Worm (Caenorhabditis elegans): Measurements from ENCODE around the gene K05G3.1.
"Not testable (repeated sequence)": the region's sequence is repeated elsewhere in the genome, so short reads cannot be mapped to it uniquely, and the experiment has no call there.

Gene K05G3.1

DNA sequence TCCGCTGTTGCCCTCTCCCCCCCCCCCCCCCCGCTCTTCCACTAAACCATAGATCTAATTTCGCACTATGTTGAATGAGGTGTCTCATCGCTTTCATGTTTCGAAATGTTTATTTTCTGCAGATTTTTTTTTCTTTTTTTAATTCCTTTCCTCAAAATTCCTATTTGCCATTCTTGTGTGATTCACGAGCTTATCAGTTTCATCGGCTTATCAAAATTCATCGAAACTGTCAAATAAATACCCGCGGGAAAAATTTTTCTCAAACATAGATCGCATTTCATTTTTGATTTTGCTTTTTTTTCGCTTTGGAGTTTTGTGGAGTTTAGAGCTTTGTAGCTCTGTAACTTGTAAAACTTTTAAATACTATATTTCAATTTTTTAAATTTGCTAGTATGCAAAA is 17.1 kb upstream of the K05G3.1 start:
- TF ChIP-seq klf-2 (GFP tag; conservative IDR thresholded peaks at IDR 0.05) (no peak), med-1 (GFP tag; optimal IDR thresholded peaks at IDR 0.05; ENCODE audit: insufficient read depth) (no peak), ztf-29 (GFP tag; IDR thresholded peaks at IDR 0.05) (no peak), ref-1 (GFP tag; conservative IDR thresholded peaks at IDR 0.05) (no peak), T22C8.4 (GFP tag; IDR thresholded peaks at IDR 0.05) (no peak), flt-1 (GFP tag; IDR thresholded peaks at IDR 0.05) (no peak), ztf-23 (GFP tag; IDR thresholded peaks at IDR 0.05) (no peak), tab-1 (GFP tag; IDR thresholded peaks at IDR 0.05) (no peak), cog-1 (tag; optimal IDR thresholded peaks at IDR 0.05) (no peak)

DNA sequence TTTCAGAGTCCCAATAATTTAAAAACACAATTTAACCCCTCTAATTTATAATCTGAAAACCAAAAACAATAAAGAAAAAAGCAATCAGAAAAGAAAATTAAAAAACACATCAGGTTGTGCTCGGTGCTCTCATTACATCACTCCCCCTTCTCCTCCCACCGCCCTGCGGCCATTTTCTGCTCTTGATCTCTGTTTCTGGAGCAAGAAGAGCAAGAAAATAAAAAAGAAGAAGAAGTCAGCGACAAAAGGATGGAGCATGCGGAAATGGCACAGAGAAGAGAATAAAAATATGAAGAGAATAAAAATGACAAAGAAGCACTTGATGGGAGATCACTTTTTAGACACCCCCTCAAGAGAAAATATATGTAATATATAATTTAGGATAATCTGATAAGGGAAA is 16.5 kb upstream of the K05G3.1 start:
- no peak for TF ChIP-seq ztf-29 (GFP tag; IDR thresholded peaks at IDR 0.05)
- TF ChIP-seq med-1 (GFP tag; optimal IDR thresholded peaks at IDR 0.05; ENCODE audit: insufficient read depth), result no peak
- no peak for TF ChIP-seq ref-1 (GFP tag; conservative IDR thresholded peaks at IDR 0.05)
- no peak for TF ChIP-seq cog-1 (tag; optimal IDR thresholded peaks at IDR 0.05)
- no peak for TF ChIP-seq ztf-23 (GFP tag; IDR thresholded peaks at IDR 0.05)
- TF ChIP-seq flt-1 (GFP tag; IDR thresholded peaks at IDR 0.05), result no peak
- TF ChIP-seq tab-1 (GFP tag; IDR thresholded peaks at IDR 0.05), result no peak

DNA sequence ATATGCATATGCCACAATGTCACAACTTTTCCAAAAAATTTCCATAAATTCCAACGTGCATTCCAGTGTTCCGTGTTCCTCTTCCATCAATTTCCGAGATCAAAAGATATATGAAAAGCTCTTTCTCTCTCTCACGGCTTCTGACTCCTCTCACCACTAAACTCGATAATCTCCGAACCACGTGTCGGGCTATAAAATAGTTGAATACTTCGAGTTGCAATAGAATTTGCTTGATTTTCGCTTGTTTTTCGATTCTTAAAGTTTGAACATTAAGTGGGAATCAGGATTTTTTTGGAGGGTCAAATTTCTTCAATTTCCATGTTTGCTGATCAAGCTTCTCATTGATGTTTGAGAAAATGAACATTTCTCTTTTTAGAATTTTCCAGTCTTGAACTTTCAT is 15.8 kb upstream of the K05G3.1 start:
- TF ChIP-seq klf-2 (GFP tag; conservative IDR thresholded peaks at IDR 0.05), result no peak
- TF ChIP-seq tab-1 (GFP tag; IDR thresholded peaks at IDR 0.05), result no peak
- TF ChIP-seq med-1 (GFP tag; optimal IDR thresholded peaks at IDR 0.05; ENCODE audit: insufficient read depth), result no peak
- no peak for TF ChIP-seq cog-1 (tag; optimal IDR thresholded peaks at IDR 0.05)
- TF ChIP-seq flt-1 (GFP tag; IDR thresholded peaks at IDR 0.05), result no peak
- TF ChIP-seq ztf-29 (GFP tag; IDR thresholded peaks at IDR 0.05), result no peak

DNA sequence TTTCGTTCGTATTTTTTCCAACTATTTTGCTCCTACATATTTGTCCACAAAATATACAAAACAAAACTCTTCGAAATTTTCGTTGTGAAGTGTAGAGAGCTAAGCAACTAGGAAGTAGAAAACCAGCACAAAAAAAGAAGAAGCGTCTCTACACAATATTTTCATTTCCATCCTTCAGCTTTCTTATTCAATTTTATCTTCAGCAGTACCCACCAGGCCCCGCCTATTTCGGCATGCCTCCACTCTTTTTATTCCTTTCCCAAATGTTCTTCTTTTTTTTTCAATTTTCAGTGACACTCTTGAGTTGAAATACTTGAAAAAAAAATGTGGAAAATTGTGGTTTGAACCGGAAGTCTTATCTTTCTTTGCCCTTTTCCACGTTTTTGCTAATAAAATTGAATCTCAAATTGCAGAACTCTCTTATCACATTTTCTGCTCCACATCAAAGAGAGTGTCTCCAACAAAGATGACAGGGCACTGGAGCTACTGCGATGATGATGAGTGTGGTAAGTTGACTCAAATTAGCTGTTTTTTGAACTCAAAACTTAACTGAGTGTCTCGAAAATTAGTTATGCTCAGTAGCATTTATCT is 14.0 kb upstream of the K05G3.1 start, which contains the start of gene cah-3:
cah-3 (plus strand) TSS at position 414 of the 591 bp plus-strand sequence.
- TF ChIP-seq T22C8.4 (GFP tag; IDR thresholded peaks at IDR 0.05), result no peak

DNA sequence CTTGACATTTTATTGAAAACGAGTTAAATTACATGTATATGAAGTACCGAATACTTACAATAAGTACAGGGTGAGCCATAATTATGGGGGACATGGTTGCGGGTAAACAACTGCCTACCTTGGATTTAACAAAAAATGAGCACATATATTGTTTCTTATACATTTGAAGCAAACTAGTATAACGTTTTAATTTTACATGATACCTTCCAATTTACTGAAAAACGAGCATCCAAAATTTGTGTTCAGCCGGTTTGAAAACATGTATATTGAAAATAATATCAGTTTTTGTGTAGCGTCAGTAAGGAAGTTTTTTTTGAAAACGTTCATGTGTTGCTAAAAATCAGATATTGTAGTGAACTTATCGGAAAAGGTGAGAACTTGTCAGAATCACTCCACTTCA is 10.4 kb upstream of the K05G3.1 start:
- TF ChIP-seq cog-1 (tag; optimal IDR thresholded peaks at IDR 0.05) (no peak), tab-1 (GFP tag; IDR thresholded peaks at IDR 0.05) (no peak), klf-2 (GFP tag; conservative IDR thresholded peaks at IDR 0.05) (no peak), med-1 (GFP tag; optimal IDR thresholded peaks at IDR 0.05; ENCODE audit: insufficient read depth) (no peak), ztf-29 (GFP tag; IDR thresholded peaks at IDR 0.05) (no peak), flt-1 (GFP tag; IDR thresholded peaks at IDR 0.05) (no peak), ref-1 (GFP tag; conservative IDR thresholded peaks at IDR 0.05) (no peak), ztf-23 (GFP tag; IDR thresholded peaks at IDR 0.05) (no peak), T22C8.4 (GFP tag; IDR thresholded peaks at IDR 0.05) (no peak)

DNA sequence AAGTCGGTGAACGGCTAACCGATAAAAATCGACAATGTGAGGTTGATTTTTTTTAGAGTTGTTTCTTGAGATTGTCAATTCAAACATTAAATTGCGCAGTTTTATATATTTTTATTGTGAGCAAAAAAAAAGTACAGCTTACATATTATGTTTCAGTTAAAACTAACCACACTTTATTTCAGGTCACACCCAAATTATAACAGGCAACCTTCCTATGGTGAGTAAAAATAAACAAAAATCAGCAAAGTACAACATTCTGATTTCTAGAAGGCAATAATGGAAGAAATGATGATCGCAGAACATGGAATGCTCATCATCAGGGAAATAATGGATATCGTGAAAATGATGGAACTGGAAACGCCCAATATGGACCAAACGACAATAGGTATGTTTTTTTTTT is 6.5 kb upstream of the K05G3.1 start, which contains the start of gene K05G3.2:
K05G3.2 (plus strand) TSS at position 301 of the 400 bp plus-strand sequence.
- no peak for TF ChIP-seq T22C8.4 (GFP tag; IDR thresholded peaks at IDR 0.05)

DNA sequence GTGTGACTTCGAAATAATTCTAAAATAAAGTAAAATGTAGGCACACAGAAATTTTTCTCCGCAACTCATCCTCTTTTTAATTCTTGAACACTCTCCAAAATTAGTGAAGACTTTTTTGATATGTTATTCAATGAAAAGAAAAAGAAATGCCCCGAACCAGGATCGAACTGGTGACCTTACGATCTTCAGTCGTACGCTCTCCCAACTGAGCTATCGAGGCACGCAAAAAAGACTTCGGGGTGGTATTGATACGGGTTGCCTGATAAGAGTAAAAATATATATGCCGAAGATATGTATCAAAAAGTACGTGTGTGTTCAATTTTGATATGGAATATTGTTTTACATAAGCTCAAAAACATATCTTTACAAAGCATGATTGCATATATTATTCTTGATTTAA is 1.9 kb downstream of the K05G3.1 start:
- TF ChIP-seq T22C8.4 (GFP tag; IDR thresholded peaks at IDR 0.05), result no peak
- TF ChIP-seq ztf-23 (GFP tag; IDR thresholded peaks at IDR 0.05), result no peak
- TF ChIP-seq flt-1 (GFP tag; IDR thresholded peaks at IDR 0.05), result no peak
- no peak for TF ChIP-seq med-1 (GFP tag; optimal IDR thresholded peaks at IDR 0.05; ENCODE audit: insufficient read depth)
- no peak for TF ChIP-seq klf-2 (GFP tag; conservative IDR thresholded peaks at IDR 0.05)
- TF ChIP-seq ztf-29 (GFP tag; IDR thresholded peaks at IDR 0.05), result no peak
- no peak for TF ChIP-seq ref-1 (GFP tag; conservative IDR thresholded peaks at IDR 0.05)
- TF ChIP-seq cog-1 (tag; optimal IDR thresholded peaks at IDR 0.05), result no peak
- TF ChIP-seq tab-1 (GFP tag; IDR thresholded peaks at IDR 0.05), result no peak

DNA sequence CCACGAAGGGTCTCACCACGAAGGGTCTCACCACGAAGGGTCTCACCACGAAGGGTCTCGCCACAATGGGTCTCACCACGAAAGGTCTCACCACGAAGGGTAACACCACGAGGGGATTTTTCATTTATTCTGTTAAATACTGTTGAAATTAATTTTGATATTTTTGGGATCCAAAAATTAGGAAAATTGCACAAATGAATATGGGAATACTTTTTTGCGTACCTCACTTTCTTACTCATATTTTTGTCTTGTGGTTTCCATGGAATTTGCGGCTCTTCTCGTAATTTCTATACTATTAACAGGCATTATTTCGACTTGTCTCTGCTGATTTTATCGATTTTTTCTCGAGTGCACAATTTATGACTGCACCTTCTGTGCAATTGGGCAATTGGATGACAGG is 4.2 kb downstream of the K05G3.1 start, which contains the start of gene T25D1.3:
T25D1.3 (plus strand) TSS at position 301 of the 400 bp plus-strand sequence.
- TF ChIP-seq ztf-23 (GFP tag; IDR thresholded peaks at IDR 0.05) (no peak), ref-1 (GFP tag; conservative IDR thresholded peaks at IDR 0.05) (no peak), tab-1 (GFP tag; IDR thresholded peaks at IDR 0.05) (no peak), T22C8.4 (GFP tag; IDR thresholded peaks at IDR 0.05) (no peak), ztf-29 (GFP tag; IDR thresholded peaks at IDR 0.05) (no peak), klf-2 (GFP tag; conservative IDR thresholded peaks at IDR 0.05) (no peak), flt-1 (GFP tag; IDR thresholded peaks at IDR 0.05) (no peak), cog-1 (tag; optimal IDR thresholded peaks at IDR 0.05) (no peak), med-1 (GFP tag; optimal IDR thresholded peaks at IDR 0.05; ENCODE audit: insufficient read depth) (no peak)

DNA sequence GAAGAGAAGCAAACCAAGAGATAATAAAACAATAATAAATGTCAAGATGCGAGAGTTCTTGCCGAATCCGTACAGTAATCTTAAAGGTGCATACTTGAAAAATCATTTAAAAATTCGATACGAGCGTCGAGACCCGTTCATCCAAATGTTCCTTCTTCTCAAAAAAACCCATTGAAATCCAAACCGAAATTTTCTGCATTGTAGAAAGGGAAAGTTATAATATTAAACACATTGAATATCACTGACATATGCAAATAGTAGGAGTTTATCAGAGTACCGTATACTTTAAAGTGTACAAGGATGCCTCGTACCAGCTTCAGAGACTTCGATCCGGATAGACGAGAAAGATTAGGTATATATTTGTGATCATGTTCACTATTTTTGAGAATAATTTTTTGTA is 14.1 kb downstream of the K05G3.1 start, which contains the start of gene T25D1.2:
T25D1.2 (plus strand) TSS at position 301 of the 400 bp plus-strand sequence.
- not testable (repeated sequence) for TF ChIP-seq T22C8.4 (GFP tag; IDR thresholded peaks at IDR 0.05); klf-2 (GFP tag; conservative IDR thresholded peaks at IDR 0.05); cog-1 (tag; optimal IDR thresholded peaks at IDR 0.05)

DNA sequence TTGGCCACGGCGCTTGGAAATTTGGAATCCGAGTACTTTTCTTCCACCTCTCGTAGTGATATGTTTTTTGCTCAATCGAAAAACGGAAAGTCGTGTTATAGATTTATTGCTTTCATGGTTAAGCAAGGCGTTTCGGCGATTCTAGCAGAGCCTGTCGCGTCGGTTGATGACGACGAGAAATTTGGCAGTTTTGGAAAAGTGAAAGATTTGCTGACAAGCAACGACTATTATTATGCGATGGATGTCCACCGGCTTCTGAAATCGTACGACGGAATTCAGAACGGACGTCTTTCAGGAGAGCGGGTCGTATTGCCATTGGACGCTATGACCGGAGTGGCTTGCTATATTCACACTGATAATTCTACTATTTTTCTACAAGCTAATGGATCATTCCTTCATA is 17.6 kb downstream of the K05G3.1 start:
- TF ChIP-seq klf-2 (GFP tag; conservative IDR thresholded peaks at IDR 0.05), result no peak

DNA sequence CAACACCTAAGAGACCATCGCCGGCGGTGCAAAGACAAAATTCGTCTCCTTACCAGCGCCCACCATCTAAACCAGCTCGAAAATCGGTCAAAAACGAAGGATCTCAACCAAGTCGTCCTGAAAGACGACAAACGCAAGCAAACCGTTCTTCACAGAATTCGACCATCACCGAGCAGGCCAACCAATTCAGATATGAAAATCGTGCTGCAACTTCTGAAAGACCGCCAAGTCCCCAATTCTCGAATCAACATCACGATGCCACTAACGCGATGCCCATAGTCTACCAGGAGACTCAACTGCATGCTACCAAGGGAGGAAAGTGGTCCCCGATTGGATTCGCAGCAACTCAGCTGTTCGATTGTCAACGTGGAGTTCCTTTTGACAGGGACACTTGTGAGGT is 18.4 kb downstream of the K05G3.1 start, which contains the start of gene T25D1.1:
T25D1.1 (plus strand) TSS at position 301 of the 400 bp plus-strand sequence.
- TF ChIP-seq klf-2 (GFP tag; conservative IDR thresholded peaks at IDR 0.05), result no peak
- no peak for TF ChIP-seq cog-1 (tag; optimal IDR thresholded peaks at IDR 0.05)
- TF ChIP-seq ref-1 (GFP tag; conservative IDR thresholded peaks at IDR 0.05), result no peak
- no peak for TF ChIP-seq T22C8.4 (GFP tag; IDR thresholded peaks at IDR 0.05)
- no peak for TF ChIP-seq flt-1 (GFP tag; IDR thresholded peaks at IDR 0.05)
- no peak for TF ChIP-seq ztf-29 (GFP tag; IDR thresholded peaks at IDR 0.05)
- no peak for TF ChIP-seq med-1 (GFP tag; optimal IDR thresholded peaks at IDR 0.05; ENCODE audit: insufficient read depth)
- no peak for TF ChIP-seq tab-1 (GFP tag; IDR thresholded peaks at IDR 0.05)
- TF ChIP-seq ztf-23 (GFP tag; IDR thresholded peaks at IDR 0.05), result no peak
